Fruit fly (Drosophila melanogaster) whole organism, embryonic: ENCODE measurements around the gene CG6287.

Experiments
- B-H1 ChIP-seq: fragments of 200-800 bp; sonication (Bioruptor generic); IDR thresholded peaks from 3 replicates; pipeline ENCODE4 v1.3.6; 2022; ENCODE audit warnings: missing biosample characterization, missing genetic modification characterization
- CG11085 ChIP-seq: fragments of 200-800 bp; sonication (Bioruptor generic); IDR thresholded peaks from 2 replicates; pipeline ENCODE4 v1.3.6; 2022; ENCODE audit warnings: missing biosample characterization, missing genetic modification characterization
- CG11456 ChIP-seq: fragments of 200-800 bp; sonication (Bioruptor generic); IDR thresholded peaks from 3 replicates; pipeline ENCODE4 v1.3.6; 2022; ENCODE audit warnings: missing biosample characterization, missing genetic modification characterization
- CG12659 ChIP-seq: fragments of 200-800 bp; sonication (Bioruptor generic); optimal IDR thresholded peaks from 3 replicates; lab custom pipeline; 2017; ENCODE audit warnings: mild to moderate bottlenecking, missing biosample characterization, missing genetic modification reagents, missing genetic modification characterization
- CG17359 ChIP-seq: fragments of 200-800 bp; sonication (Bioruptor generic); optimal IDR thresholded peaks from 3 replicates; lab custom pipeline; 2018; ENCODE audit warnings: missing biosample characterization, mild to moderate bottlenecking, missing genetic modification characterization, moderate library complexity
- CG17829 ChIP-seq: fragments of 200-800 bp; optimal IDR thresholded peaks from 2 replicates; lab custom pipeline; 2019; ENCODE audit warnings: missing biosample characterization, mild to moderate bottlenecking, missing genetic modification characterization, moderate library complexity
- CG2199 ChIP-seq: fragments of 200-800 bp; sonication (Bioruptor generic); IDR thresholded peaks from 3 replicates; pipeline ENCODE4 v1.3.6; 2022; ENCODE audit warnings: missing biosample characterization, missing genetic modification characterization
- CG4360 ChIP-seq: fragments of 200-800 bp; sonication (Bioruptor generic); IDR thresholded peaks from 2 replicates; pipeline ENCODE4 v1.3.6; 2022; ENCODE audit warnings: missing biosample characterization, missing genetic modification characterization
- CG43689 ChIP-seq: fragments of 200-800 bp; sonication (Bioruptor generic); IDR thresholded peaks from 2 replicates; pipeline ENCODE4 v1.3.6; 2022; ENCODE audit warnings: missing biosample characterization, missing genetic modification characterization
- CG6689 ChIP-seq: fragments of 200-800 bp; sonication (Bioruptor generic); IDR thresholded peaks from 2 replicates; pipeline ENCODE4 v1.3.6; 2022; ENCODE audit warnings: missing biosample characterization, missing genetic modification characterization
- CG6854 ChIP-seq: fragments of 200-800 bp; sonication (Bioruptor generic); optimal IDR thresholded peaks from 3 replicates; lab custom pipeline; 2017; ENCODE audit warnings: missing biosample characterization, mild to moderate bottlenecking, missing genetic modification characterization
- CG7357 ChIP-seq: fragments of 200-800 bp; sonication (Bioruptor generic); IDR thresholded peaks from 3 replicates; pipeline ENCODE4 v1.3.6; 2022; ENCODE audit warnings: missing biosample characterization, missing genetic modification characterization
- CG7372 ChIP-seq: fragments of 200-800 bp; sonication (Bioruptor generic); IDR thresholded peaks from 2 replicates; pipeline ENCODE4 v1.3.6; 2022; ENCODE audit warnings: missing biosample characterization, missing genetic modification characterization
- CG7987 ChIP-seq: fragments of 200-800 bp; sonication (Bioruptor generic); optimal IDR thresholded peaks from 2 replicates; lab custom pipeline; 2018; ENCODE audit warnings: missing biosample characterization, mild to moderate bottlenecking, missing genetic modification characterization, moderate library complexity
- CG8089 ChIP-seq: fragments of 200-800 bp; sonication (Bioruptor generic); optimal IDR thresholded peaks from 3 replicates; lab custom pipeline; 2016; ENCODE audit warnings: missing biosample characterization, missing genetic modification characterization
- CG9437 ChIP-seq: fragments of 200-800 bp; sonication (Bioruptor generic); optimal IDR thresholded peaks from 2 replicates; lab custom pipeline; 2018; ENCODE audit warnings: missing biosample characterization, mild to moderate bottlenecking, missing genetic modification characterization
- CG9797 ChIP-seq: fragments of 200-800 bp; sonication (Bioruptor generic); optimal IDR thresholded peaks from 3 replicates; lab custom pipeline; 2018; ENCODE audit warnings: missing biosample characterization, mild to moderate bottlenecking, missing genetic modification characterization
- CG9876 ChIP-seq: fragments of 200-800 bp; sonication (Bioruptor generic); optimal IDR thresholded peaks from 2 replicates; lab custom pipeline; 2016; ENCODE audit warnings: missing biosample characterization, missing genetic modification characterization
- CoRest ChIP-seq: fragments of 200-800 bp; sonication (Bioruptor generic); optimal IDR thresholded peaks from 3 replicates; lab custom pipeline; 2018; ENCODE audit warnings: missing biosample characterization, mild to moderate bottlenecking, missing genetic modification characterization, moderate library complexity
- Doc2 ChIP-seq: fragments of 200-800 bp; sonication (Bioruptor generic); IDR thresholded peaks from 2 replicates; pipeline ENCODE4 v1.3.6; 2022; ENCODE audit warnings: missing biosample characterization, missing genetic modification characterization
- Doc3 ChIP-seq: fragments of 200-800 bp; sonication (Bioruptor generic); IDR thresholded peaks from 3 replicates; pipeline ENCODE4 v1.3.6; 2022; ENCODE audit warnings: missing biosample characterization, missing genetic modification characterization; ENCODE audit not compliant: partially characterized antibody
- E2f1 ChIP-seq: fragments of 200-800 bp; sonication (Bioruptor generic); IDR thresholded peaks from 2 replicates; pipeline ENCODE4 v1.3.6; 2022; ENCODE audit warnings: missing biosample characterization, missing genetic modification characterization
- Ets97D ChIP-seq: fragments of 200-800 bp; sonication (Bioruptor generic); optimal IDR thresholded peaks from 3 replicates; lab custom pipeline; 2016; ENCODE audit warnings: missing biosample characterization, missing genetic modification characterization
- Fer2 ChIP-seq: fragments of 200-800 bp; sonication (Bioruptor generic); optimal IDR thresholded peaks from 2 replicates; lab custom pipeline; 2018; ENCODE audit warnings: missing biosample characterization, mild to moderate bottlenecking, missing genetic modification characterization, moderate library complexity
- Hmx ChIP-seq: fragments of 200-800 bp; sonication (Bioruptor generic); optimal IDR thresholded peaks from 2 replicates; lab custom pipeline; 2016; ENCODE audit warnings: missing biosample characterization, missing genetic modification characterization
- Hr78 ChIP-seq, 2 experiments: fragments of 200-800 bp in 1 of 2; fragments of >200 bp in 1 of 2; sonication (Bioruptor generic) in 1 of 2; optimal IDR thresholded peaks; 2 replicates each; lab custom pipeline; 2017 to 2019; ENCODE audit warnings: missing biosample characterization in 2 of 2, missing genetic modification characterization in 2 of 2, mild to moderate bottlenecking in 1 of 2, moderate library complexity in 1 of 2
- Lpt ChIP-seq: fragments of >200 bp; optimal IDR thresholded peaks from 2 replicates; lab custom pipeline; 2018; ENCODE audit warnings: missing biosample characterization, missing genetic modification characterization
- NC2β ChIP-seq: fragments of 200-800 bp; sonication (Bioruptor generic); optimal IDR thresholded peaks from 2 replicates; lab custom pipeline; 2016; ENCODE audit warnings: missing biosample characterization, missing genetic modification characterization
- NK7.1 ChIP-seq: fragments of 200-800 bp; sonication (Bioruptor generic); optimal IDR thresholded peaks from 3 replicates; lab custom pipeline; 2016; ENCODE audit warnings: missing biosample characterization, missing genetic modification characterization
- Nf-YB ChIP-seq: fragments of 200-800 bp; sonication (Bioruptor generic); optimal IDR thresholded peaks from 3 replicates; lab custom pipeline; 2019; ENCODE audit warnings: missing biosample characterization, mild to moderate bottlenecking, missing genetic modification characterization, moderate library complexity
- Nf-YC ChIP-seq: fragments of 200-800 bp; optimal IDR thresholded peaks from 3 replicates; lab custom pipeline; 2019; ENCODE audit warnings: missing biosample characterization, mild to moderate bottlenecking, missing genetic modification characterization, moderate library complexity
- Sry-δ ChIP-seq: fragments of 200-800 bp; sonication (Bioruptor generic); optimal IDR thresholded peaks from 2 replicates; lab custom pipeline; 2016; ENCODE audit warnings: missing biosample characterization, missing genetic modification characterization
- Ssrp ChIP-seq: fragments of 200-800 bp; sonication (Bioruptor generic); optimal IDR thresholded peaks from 2 replicates; lab custom pipeline; 2018; ENCODE audit warnings: missing biosample characterization, mild to moderate bottlenecking, missing genetic modification characterization, moderate library complexity
- en ChIP-seq: fragments of 200-800 bp; sonication (Bioruptor generic); optimal IDR thresholded peaks from 2 replicates; lab custom pipeline; 2016; ENCODE audit warnings: missing biosample characterization, missing genetic modification characterization
- eyg ChIP-seq: fragments of 200-800 bp; sonication (Bioruptor generic); optimal IDR thresholded peaks from 3 replicates; lab custom pipeline; 2016; ENCODE audit warnings: missing biosample characterization, missing genetic modification characterization
- gro ChIP-seq: fragments of 200-800 bp; sonication (Bioruptor generic); optimal IDR thresholded peaks from 2 replicates; lab custom pipeline; 2016; ENCODE audit warnings: missing biosample characterization, missing genetic modification characterization
- ind ChIP-seq: fragments of 200-800 bp; sonication (Bioruptor generic); optimal IDR thresholded peaks from 3 replicates; lab custom pipeline; 2016; ENCODE audit warnings: missing biosample characterization, missing genetic modification characterization
- insv ChIP-seq, 2 experiments: fragments of 200-800 bp; sonication (Bioruptor generic); optimal IDR thresholded peaks; 3 replicates each; lab custom pipeline; 2016 to 2018; ENCODE audit warnings: missing biosample characterization in 2 of 2, missing genetic modification characterization in 2 of 2
- jing ChIP-seq: fragments of 200-800 bp; sonication (Bioruptor generic); optimal IDR thresholded peaks from 2 replicates; lab custom pipeline; 2018; ENCODE audit warnings: missing biosample characterization, mild to moderate bottlenecking, missing genetic modification characterization
- knrl ChIP-seq: fragments of 200-800 bp; sonication (Bioruptor generic); IDR thresholded peaks from 3 replicates; pipeline ENCODE4 v1.3.6; 2022; ENCODE audit warnings: missing biosample characterization, missing genetic modification characterization; ENCODE audit not compliant: partially characterized antibody
- maf-S ChIP-seq: fragments of 200-800 bp; sonication (Bioruptor generic); optimal IDR thresholded peaks from 2 replicates; lab custom pipeline; 2016; ENCODE audit warnings: missing biosample characterization, missing genetic modification characterization
- pfk ChIP-seq: fragments of 200-800 bp; sonication (Bioruptor generic); optimal IDR thresholded peaks from 2 replicates; lab custom pipeline; 2018; ENCODE audit warnings: missing biosample characterization, mild to moderate bottlenecking, missing genetic modification characterization, moderate library complexity
- pros ChIP-seq: fragments of 200-800 bp; sonication (Bioruptor generic); optimal IDR thresholded peaks from 3 replicates; lab custom pipeline; 2019; ENCODE audit warnings: missing biosample characterization, mild to moderate bottlenecking, missing genetic modification characterization, moderate library complexity
- psq ChIP-seq: fragments of 200-800 bp; sonication (Bioruptor generic); optimal IDR thresholded peaks from 2 replicates; lab custom pipeline; 2017; ENCODE audit warnings: missing biosample characterization, missing genetic modification characterization
- row ChIP-seq: fragments of 200-800 bp; sonication (Bioruptor generic); IDR thresholded peaks from 3 replicates; pipeline ENCODE4 v1.3.6; 2022; ENCODE audit warnings: missing biosample characterization, missing genetic modification characterization
- sc ChIP-seq, 3 experiments: fragments of >200 bp in 2 of 3; fragments of 200-800 bp in 1 of 3; sonication (Bioruptor generic) in 1 of 3; optimal IDR thresholded peaks; 2 replicates in 2 of 3; 3 replicates in 1 of 3; lab custom pipeline; 2017; ENCODE audit warnings: mild to moderate bottlenecking in 1 of 3, missing biosample characterization in 1 of 3, missing genetic modification characterization in 1 of 3, missing genetic modification reagents in 1 of 3
- sens ChIP-seq: fragments of 200-800 bp; sonication (Bioruptor generic); peaks from one replicate; lab custom pipeline; 2016; ENCODE audit warnings: missing biosample characterization, missing genetic modification characterization
- sima ChIP-seq: fragments of 200-800 bp; sonication (Bioruptor generic); optimal IDR thresholded peaks from 2 replicates; lab custom pipeline; 2016; ENCODE audit warnings: missing biosample characterization, missing genetic modification characterization
- slbo ChIP-seq: fragments of 200-800 bp; sonication (Bioruptor generic); IDR thresholded peaks from 2 replicates; pipeline ENCODE4 v1.3.6; 2022; ENCODE audit warnings: missing biosample characterization, missing genetic modification characterization
- tio ChIP-seq: fragments of 200-800 bp; sonication (Bioruptor generic); optimal IDR thresholded peaks from 2 replicates; lab custom pipeline; 2017; ENCODE audit warnings: missing biosample characterization, missing genetic modification characterization, inconsistent platforms
- unc-4 ChIP-seq: fragments of 200-800 bp; sonication (Bioruptor generic); IDR thresholded peaks from 2 replicates; pipeline ENCODE4 v1.3.6; 2022; ENCODE audit warnings: missing biosample characterization, missing genetic modification characterization; ENCODE audit not compliant: partially characterized antibody

Gene CG6287

DNA sequence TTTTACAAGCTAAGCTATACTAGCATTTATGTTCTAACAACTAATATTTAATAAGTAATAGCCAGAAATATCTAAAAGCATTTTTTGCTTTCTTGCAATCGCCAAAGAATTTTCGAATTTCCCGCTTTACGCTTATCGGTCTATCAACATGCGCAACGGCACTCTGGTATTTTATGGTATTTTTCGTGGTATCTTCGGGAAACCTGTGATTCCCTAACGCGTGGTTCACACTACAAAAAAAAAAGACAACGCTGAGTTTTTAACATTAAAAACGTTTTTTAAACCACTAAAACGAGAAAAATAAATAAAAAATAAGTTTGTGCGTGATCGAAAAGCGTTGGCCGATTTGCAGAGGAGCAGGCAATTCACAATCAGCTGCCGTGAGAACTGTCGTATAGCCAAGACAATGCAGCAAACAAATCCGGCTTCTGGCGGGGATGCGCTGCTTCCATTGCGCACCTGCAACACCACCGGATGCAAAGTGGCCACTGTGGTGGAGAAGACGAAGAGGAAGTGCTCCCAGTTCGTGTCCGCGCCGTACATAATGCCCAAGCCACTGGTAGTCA, 23.4 kb upstream of the CG6287 start, which contains the start of gene Boh2 (continued):
- no peak for TF ChIP-seq unc-4 (GFP tag; lab: Robert Waterston, UW)
- TF ChIP-seq CG17829 (tag; lab: Kevin White, UChicago) = no peak
- TF ChIP-seq Hr78 (GFP tag; optimal IDR thresholded peaks at IDR 0.05; lab: Kevin White, UChicago) = no peak
- TF ChIP-seq pfk (GFP tag; lab: Kevin White, UChicago) = no peak
- TF ChIP-seq NC2β (GFP tag; lab: Kevin White, UChicago) = no peak
- TF ChIP-seq eyg (GFP tag; lab: Kevin White, UChicago) = no peak
- TF ChIP-seq CG7372 (GFP tag; lab: Robert Waterston, UW) = no peak
- TF ChIP-seq Nf-YB (GFP tag; lab: Kevin White, UChicago) = no peak
- no peak for TF ChIP-seq CG11456
- no peak for TF ChIP-seq CG11085
- no peak for TF ChIP-seq CG43689 (GFP tag; lab: Robert Waterston, UW)
- TF ChIP-seq Lpt (GFP tag; lab: Kevin White, UChicago) = no peak
- no peak for TF ChIP-seq CG6689 (GFP tag; lab: Robert Waterston, UW)
- no peak for TF ChIP-seq Ets97D (GFP tag; lab: Kevin White, UChicago)
- TF ChIP-seq Fer2 = no peak
- TF ChIP-seq pros (GFP tag; lab: Kevin White, UChicago) = no peak
- TF ChIP-seq CG9876 (GFP tag; lab: Kevin White, UChicago) = no peak
- no peak for TF ChIP-seq Ssrp (tag; lab: Kevin White, UChicago)
- no peak for TF ChIP-seq CG2199 (GFP tag; lab: Robert Waterston, UW)
- no peak for TF ChIP-seq jing (GFP tag; lab: Kevin White, UChicago)
- no peak for TF ChIP-seq Doc3 (GFP tag; lab: Robert Waterston, UW)
- no peak for TF ChIP-seq maf-S (GFP tag; lab: Kevin White, UChicago)
- no peak for TF ChIP-seq Nf-YC (tag; lab: Kevin White, UChicago)
- no peak for TF ChIP-seq CG17359 (tag; lab: Kevin White, UChicago)
- TF ChIP-seq knrl (GFP tag; lab: Robert Waterston, UW) = 0 out of 3 replicates have a peak, but pooled peaks have one; percentile 10
- peak; percentile 78 for TF ChIP-seq CG9797 (GFP tag; lab: Kevin White, UChicago)
- no peak for TF ChIP-seq psq (GFP tag; lab: Kevin White, UChicago)
- TF ChIP-seq B-H1 = no peak
- no peak for TF ChIP-seq Doc2
- no peak for TF ChIP-seq CG7357
- TF ChIP-seq en (GFP tag; lab: Kevin White, UChicago) = no peak
- no peak for TF ChIP-seq Hmx (GFP tag; lab: Kevin White, UChicago)
- TF ChIP-seq sc (optimal IDR thresholded peaks at IDR 0.05; lab: Kevin White, UChicago) = no peak
- no peak for TF ChIP-seq sc (GFP tag; optimal IDR thresholded peaks at IDR 0.05; lab: Kevin White, UChicago)
- TF ChIP-seq sima (GFP tag; lab: Kevin White, UChicago) = no peak
- peak; percentile 69 for TF ChIP-seq sens (GFP tag; lab: Kevin White, UChicago)
- no peak for TF ChIP-seq CG8089
- peak; percentile 15 for TF ChIP-seq gro (GFP tag; lab: Kevin White, UChicago)
- no peak for TF ChIP-seq NK7.1 (GFP tag; lab: Kevin White, UChicago)
- peak; percentile 32 for TF ChIP-seq Sry-δ (GFP tag; lab: Kevin White, UChicago)
- no peak for TF ChIP-seq CG9437 (GFP tag; lab: Kevin White, UChicago)
- TF ChIP-seq slbo (GFP tag; lab: Robert Waterston, UW) = no peak; the same call in 1 of the 2 replicates
- TF ChIP-seq ind (GFP tag; lab: Kevin White, UChicago) = no peak
- no peak for TF ChIP-seq insv (GFP tag; optimal IDR thresholded peaks at IDR 0.05; lab: Kevin White, UChicago)
- no peak for TF ChIP-seq tio (GFP tag; lab: Kevin White, UChicago)
- no peak for TF ChIP-seq CG7987 (GFP tag; lab: Kevin White, UChicago)
- TF ChIP-seq CG6854 (GFP tag; lab: Kevin White, UChicago) = no peak
- no peak for TF ChIP-seq E2f1 (GFP tag; lab: Robert Waterston, UW)
- TF ChIP-seq CoRest = no peak
- TF ChIP-seq row (GFP tag; lab: Robert Waterston, UW) = no peak; the same call in 2 of the 3 replicates
- TF ChIP-seq CG4360 (GFP tag; lab: Robert Waterston, UW) = no peak
- TF ChIP-seq CG12659 (GFP tag; lab: Kevin White, UChicago) = no peak
